Worm (Caenorhabditis elegans): ENCODE results near the gene gtf-2E2.

The gtf-2E2 gene

DNA sequence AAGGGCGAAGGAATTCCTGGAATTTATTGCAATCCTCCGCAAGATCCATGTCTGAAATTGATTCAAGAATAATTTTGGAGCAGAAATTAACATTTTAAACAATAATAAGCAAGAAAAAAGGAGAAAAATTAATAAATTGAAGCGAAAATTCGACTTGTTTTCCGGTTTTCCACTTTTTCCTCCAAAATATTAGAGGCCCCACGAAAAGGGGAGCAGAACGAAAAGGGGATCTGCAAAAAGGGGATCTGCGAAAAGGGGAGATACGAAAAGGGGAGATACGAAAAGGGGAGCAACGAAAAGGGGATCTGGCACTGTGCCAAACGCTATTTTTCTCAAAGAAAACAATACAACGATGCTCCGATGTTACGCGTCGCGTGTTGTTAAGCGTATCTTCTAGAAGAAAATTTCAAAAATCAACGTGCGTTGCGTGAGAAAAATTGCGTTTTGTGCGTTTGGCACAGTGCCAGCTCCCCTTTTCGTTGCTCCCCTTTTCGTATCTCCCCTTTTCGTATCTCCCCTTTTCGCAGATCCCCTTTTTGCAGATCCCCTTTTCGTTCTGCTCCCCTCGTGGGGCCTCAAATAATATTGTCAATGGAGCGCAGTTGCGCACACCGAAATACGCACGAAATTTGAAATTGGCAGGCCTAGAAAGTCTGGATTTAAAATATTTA lies 7.7 kb downstream of the gtf-2E2 start, which contains the start of gene Y62F5A.12:
Y62F5A.12 (minus strand) TSS at position 51 of the 671 bp plus-strand sequence.
- TF ChIP-seq ets-7 (tag; optimal IDR thresholded peaks at IDR 0.05): peak; percentile 70
- peak; percentile 82 for TF ChIP-seq flt-1 (GFP tag; IDR thresholded peaks at IDR 0.05)
- peak; percentile 13 for TF ChIP-seq hmg-4 (GFP tag; optimal IDR thresholded peaks at IDR 0.05)
- TF ChIP-seq hnd-1 (tag; optimal IDR thresholded peaks at IDR 0.05): peak; percentile 36
- TF ChIP-seq pes-1 (GFP tag; IDR thresholded peaks at IDR 0.05): peak; percentile 86
- TF ChIP-seq sea-1 (GFP tag; conservative IDR thresholded peaks at IDR 0.05): peak; percentile 79
- TF ChIP-seq ceh-13 (GFP tag; optimal IDR thresholded peaks at IDR 0.05): peak; percentile 14
- peak; percentile 86 for TF ChIP-seq tbx-37 (GFP tag; conservative IDR thresholded peaks at IDR 0.05)
- peak; percentile 63 for TF ChIP-seq tbx-11 (GFP tag; IDR thresholded peaks at IDR 0.05)
- peak; percentile 71; the same call in 1 of the 2 replicates for TF ChIP-seq scrt-1 (GFP tag; IDR thresholded peaks at IDR 0.05)

DNA sequence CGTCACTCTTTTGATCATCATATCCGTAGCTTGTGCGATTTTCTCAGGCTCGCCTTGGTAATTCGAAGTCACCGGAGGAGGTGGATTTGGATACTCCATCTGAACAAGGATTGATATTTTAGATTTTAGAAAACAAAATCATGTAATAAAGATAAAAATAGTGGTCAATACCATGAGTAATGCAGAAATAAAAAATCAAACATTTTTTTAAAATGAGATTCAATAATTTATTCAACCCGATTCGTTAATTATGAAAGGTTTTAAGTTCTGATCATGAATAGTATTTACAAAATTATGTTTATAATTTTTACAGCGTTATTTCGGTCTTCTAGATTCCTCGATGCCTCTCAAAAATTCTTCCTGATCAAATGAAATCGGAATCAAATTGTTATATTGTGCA lies 8.6 kb downstream of the gtf-2E2 start, which contains the start of gene mdt-8:
mdt-8 (minus strand) TSS at position 101 of the 400 bp plus-strand sequence.
- TF ChIP-seq hmbx-1 (tag; optimal IDR thresholded peaks at IDR 0.05) (no peak), B0310.2 (tag; optimal IDR thresholded peaks at IDR 0.05) (no peak), tra-4 (tag; optimal IDR thresholded peaks at IDR 0.05) (no peak), aly-1 (tag; optimal IDR thresholded peaks at IDR 0.05) (no peak), pes-1 (GFP tag; IDR thresholded peaks at IDR 0.05) (no peak), scrt-1 (GFP tag; IDR thresholded peaks at IDR 0.05) (no peak), tbx-37 (GFP tag; conservative IDR thresholded peaks at IDR 0.05) (no peak), ceh-36 (tag; optimal IDR thresholded peaks at IDR 0.05) (no peak), F13C5.2 (tag; optimal IDR thresholded peaks at IDR 0.05) (no peak), hnd-1 (tag; optimal IDR thresholded peaks at IDR 0.05) (no peak), flt-1 (GFP tag; IDR thresholded peaks at IDR 0.05) (no peak), sea-1 (GFP tag; conservative IDR thresholded peaks at IDR 0.05) (no peak), hmg-4 (GFP tag; optimal IDR thresholded peaks at IDR 0.05) (no peak), tbx-11 (GFP tag; IDR thresholded peaks at IDR 0.05) (no peak), ets-7 (tag; optimal IDR thresholded peaks at IDR 0.05) (no peak), ceh-13 (GFP tag; optimal IDR thresholded peaks at IDR 0.05) (no peak), ama-1 (optimal IDR thresholded peaks at IDR 0.05) (no peak)

DNA sequence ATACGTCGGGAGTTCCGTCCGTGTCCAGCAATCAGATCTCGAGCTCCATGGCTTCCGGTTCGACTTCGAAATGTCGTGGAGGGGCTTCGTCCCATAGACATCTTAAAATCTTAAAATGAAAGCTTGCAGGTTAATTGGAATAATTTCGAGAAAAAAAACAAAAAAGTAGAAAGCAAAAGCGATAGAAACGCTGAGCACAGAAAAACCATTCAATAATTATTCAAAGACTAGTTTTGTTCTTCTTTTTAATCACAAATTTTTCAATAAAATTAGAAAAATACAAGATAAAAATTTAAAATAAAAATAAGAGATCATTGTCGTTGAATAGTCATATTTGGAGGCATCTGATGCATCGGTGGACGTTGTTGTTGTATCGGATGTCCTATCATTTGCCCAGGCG lies 15.3 kb downstream of the gtf-2E2 start, which contains the start of gene age-1:
age-1 (minus strand) TSS at position 101 of the 400 bp plus-strand sequence.
- TF ChIP-seq tbx-11 (GFP tag; IDR thresholded peaks at IDR 0.05) (no peak), hnd-1 (tag; optimal IDR thresholded peaks at IDR 0.05) (no peak), pes-1 (GFP tag; IDR thresholded peaks at IDR 0.05) (no peak), F13C5.2 (tag; optimal IDR thresholded peaks at IDR 0.05) (no peak), flt-1 (GFP tag; IDR thresholded peaks at IDR 0.05) (no peak), B0310.2 (tag; optimal IDR thresholded peaks at IDR 0.05) (no peak), ceh-13 (GFP tag; optimal IDR thresholded peaks at IDR 0.05) (no peak), sea-1 (GFP tag; conservative IDR thresholded peaks at IDR 0.05) (no peak)

DNA sequence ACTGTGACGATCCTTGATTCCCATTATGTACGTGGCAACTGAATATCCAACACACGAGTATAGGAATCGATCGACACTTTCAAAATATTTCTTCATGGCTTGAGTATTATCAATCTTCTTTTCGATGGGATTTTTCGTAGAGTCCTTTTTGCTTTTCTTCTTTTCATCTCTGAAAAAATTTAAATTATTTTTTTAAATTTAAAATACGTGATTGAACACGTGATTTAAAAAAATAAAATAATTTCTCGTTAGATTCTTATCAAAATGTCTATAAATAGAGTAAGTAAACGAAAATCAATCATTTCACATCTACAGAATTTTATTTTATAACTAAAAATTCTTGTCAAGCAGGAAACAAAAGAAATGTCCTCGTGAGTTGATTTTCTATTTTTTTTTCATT lies 21.0 kb downstream of the gtf-2E2 start, which contains the start of gene Y62F5A.10:
Y62F5A.10 (plus strand) TSS at position 301 of the 400 bp plus-strand sequence.
- no peak for TF ChIP-seq ceh-36 (tag; optimal IDR thresholded peaks at IDR 0.05)
- TF ChIP-seq pes-1 (GFP tag; IDR thresholded peaks at IDR 0.05): no peak
- no peak for TF ChIP-seq F13C5.2 (tag; optimal IDR thresholded peaks at IDR 0.05)
- TF ChIP-seq sea-1 (GFP tag; conservative IDR thresholded peaks at IDR 0.05): no peak
- no peak for TF ChIP-seq ama-1 (optimal IDR thresholded peaks at IDR 0.05)
- no peak for TF ChIP-seq hnd-1 (tag; optimal IDR thresholded peaks at IDR 0.05)

DNA sequence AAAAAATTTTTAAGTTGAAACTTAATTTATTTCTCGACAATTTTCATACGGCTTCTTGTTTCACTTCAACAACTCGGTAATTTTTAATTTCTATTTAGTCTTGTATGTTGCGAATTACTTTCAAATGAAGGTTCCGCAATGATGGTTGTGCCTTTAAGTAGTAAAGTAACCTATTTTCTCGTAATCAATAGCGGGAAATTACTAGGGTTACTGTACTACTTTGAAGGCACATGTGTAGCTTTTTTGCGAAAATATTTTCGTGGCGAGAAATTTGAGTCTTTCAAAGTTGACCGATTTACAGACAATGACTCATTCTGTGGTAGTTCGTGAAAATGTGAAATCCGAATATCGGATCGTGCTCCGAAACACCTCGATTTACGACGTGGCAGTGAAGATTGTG lies 24.1 kb downstream of the gtf-2E2 start, which contains the start of gene B0334.10:
B0334.10 (plus strand) TSS at position 301 of the 400 bp plus-strand sequence.
- TF ChIP-seq hnd-1 (tag; optimal IDR thresholded peaks at IDR 0.05) (no peak), ceh-13 (GFP tag; optimal IDR thresholded peaks at IDR 0.05) (no peak), tbx-11 (GFP tag; IDR thresholded peaks at IDR 0.05) (no peak), pes-1 (GFP tag; IDR thresholded peaks at IDR 0.05) (no peak), F13C5.2 (tag; optimal IDR thresholded peaks at IDR 0.05) (no peak), hmg-4 (GFP tag; optimal IDR thresholded peaks at IDR 0.05) (no peak), hmbx-1 (tag; optimal IDR thresholded peaks at IDR 0.05) (no peak), ceh-36 (tag; optimal IDR thresholded peaks at IDR 0.05) (no peak), tbx-37 (GFP tag; conservative IDR thresholded peaks at IDR 0.05) (no peak), B0310.2 (tag; optimal IDR thresholded peaks at IDR 0.05) (no peak), ets-7 (tag; optimal IDR thresholded peaks at IDR 0.05) (no peak), scrt-1 (GFP tag; IDR thresholded peaks at IDR 0.05) (no peak), tra-4 (tag; optimal IDR thresholded peaks at IDR 0.05) (no peak), flt-1 (GFP tag; IDR thresholded peaks at IDR 0.05) (no peak), sea-1 (GFP tag; conservative IDR thresholded peaks at IDR 0.05) (no peak), ama-1 (optimal IDR thresholded peaks at IDR 0.05) (no peak)

DNA sequence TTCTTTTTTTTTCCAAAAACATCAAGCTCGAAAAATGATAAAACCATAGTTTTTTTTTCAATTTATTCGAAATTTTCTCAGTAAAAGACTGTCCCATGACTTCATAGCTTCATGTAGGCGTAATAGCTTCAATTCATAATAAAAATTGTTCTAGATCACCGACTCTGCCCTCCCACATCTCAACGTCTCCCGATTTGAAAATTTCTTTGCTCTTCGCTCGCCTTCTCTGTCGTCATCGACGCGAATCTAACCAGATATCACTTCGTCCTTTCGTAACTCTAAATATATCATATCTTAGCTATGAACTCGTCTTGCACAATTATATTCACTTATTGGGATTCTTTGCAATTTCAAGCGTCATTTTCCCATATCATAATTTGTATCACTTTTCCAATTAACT lies 27.5 kb downstream of the gtf-2E2 start, which contains the start of gene srh-44:
srh-44 (plus strand) TSS at position 301 of the 400 bp plus-strand sequence.
- TF ChIP-seq hmg-4 (GFP tag; optimal IDR thresholded peaks at IDR 0.05) (no peak), ama-1 (optimal IDR thresholded peaks at IDR 0.05) (no peak), ceh-13 (GFP tag; optimal IDR thresholded peaks at IDR 0.05) (no peak), sea-1 (GFP tag; conservative IDR thresholded peaks at IDR 0.05) (no peak), hmbx-1 (tag; optimal IDR thresholded peaks at IDR 0.05) (no peak), tbx-37 (GFP tag; conservative IDR thresholded peaks at IDR 0.05) (no peak), F13C5.2 (tag; optimal IDR thresholded peaks at IDR 0.05) (no peak), scrt-1 (GFP tag; IDR thresholded peaks at IDR 0.05) (no peak), flt-1 (GFP tag; IDR thresholded peaks at IDR 0.05) (no peak), tbx-11 (GFP tag; IDR thresholded peaks at IDR 0.05) (no peak), B0310.2 (tag; optimal IDR thresholded peaks at IDR 0.05) (no peak), aly-1 (tag; optimal IDR thresholded peaks at IDR 0.05) (no peak), ceh-36 (tag; optimal IDR thresholded peaks at IDR 0.05) (no peak)

DNA sequence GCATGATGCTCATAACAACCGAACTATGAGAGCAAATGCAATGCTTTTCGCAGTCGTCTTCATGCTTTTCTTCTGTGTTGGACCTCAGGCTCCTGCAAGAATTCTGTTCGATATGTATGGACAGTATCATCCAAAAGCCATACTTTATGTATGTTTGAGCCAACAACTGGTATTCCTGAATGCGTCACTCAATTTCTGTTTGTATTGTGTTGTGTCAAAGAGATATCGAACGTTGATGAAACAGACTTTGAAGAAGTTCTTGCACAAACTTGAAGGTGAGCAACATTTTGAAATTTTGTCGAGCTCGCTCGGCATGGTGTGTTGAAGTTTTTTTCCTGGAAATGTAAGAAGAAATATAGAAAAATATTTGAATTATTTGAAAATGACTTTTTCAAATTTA lies 29.4 kb downstream of the gtf-2E2 start:
- no peak for TF ChIP-seq pes-1 (GFP tag; IDR thresholded peaks at IDR 0.05)
- no peak for TF ChIP-seq ets-7 (tag; optimal IDR thresholded peaks at IDR 0.05)
- no peak for TF ChIP-seq sea-1 (GFP tag; conservative IDR thresholded peaks at IDR 0.05)
- no peak for TF ChIP-seq ama-1 (optimal IDR thresholded peaks at IDR 0.05)
- TF ChIP-seq B0310.2 (tag; optimal IDR thresholded peaks at IDR 0.05): no peak
- TF ChIP-seq tbx-11 (GFP tag; IDR thresholded peaks at IDR 0.05): no peak
- TF ChIP-seq flt-1 (GFP tag; IDR thresholded peaks at IDR 0.05): no peak
